Worm (Caenorhabditis elegans) whole organism, young adult: Measurements from ENCODE around the gene hil-3.

Source experiments
- B0261.1 ChIP-seq: sonication (generic microtip); optimal IDR thresholded peaks from 2 replicates; lab custom pipeline; 2016; ENCODE audit warnings: mild to moderate bottlenecking, missing genetic modification characterization, moderate library complexity, missing compliant biosample characterization
- B0336.3 ChIP-seq: fragments of 200-800 bp; sonication (Bioruptor generic); IDR thresholded peaks from 2 replicates; pipeline ENCODE4 v1.3.6; 2022; ENCODE audit warnings: missing genetic modification characterization, missing compliant biosample characterization
- D2030.7 ChIP-seq: fragments of 200-800 bp; sonication (Bioruptor generic); IDR thresholded peaks from 2 replicates; pipeline ENCODE4 v1.3.6; 2022; ENCODE audit warnings: missing genetic modification reagents, missing genetic modification characterization, missing compliant biosample characterization
- F33H1.4 ChIP-seq: fragments of 200-800 bp; sonication (Bioruptor generic); IDR thresholded peaks from 2 replicates; pipeline ENCODE4 v1.3.6; 2022; ENCODE audit warnings: missing genetic modification reagents, missing genetic modification characterization, missing compliant biosample characterization
- F39B2.1 ChIP-seq: fragments of 200-800 bp; sonication (Bioruptor generic); IDR thresholded peaks from 2 replicates; pipeline ENCODE4 v1.3.6; 2022; ENCODE audit warnings: missing genetic modification reagents, missing genetic modification characterization, missing compliant biosample characterization
- F52B5.7 ChIP-seq: sonication (generic microtip); optimal IDR thresholded peaks from 2 replicates; lab custom pipeline; 2016; ENCODE audit warnings: mild to moderate bottlenecking, missing genetic modification characterization, missing compliant biosample characterization
- F55B11.4 ChIP-seq: sonication (generic microtip); optimal IDR thresholded peaks from 2 replicates; lab custom pipeline; 2016; ENCODE audit warnings: missing compliant biosample characterization, missing genetic modification characterization, borderline replicate concordance; ENCODE audit not compliant: insufficient read depth
- F57C9.4 ChIP-seq: sonication (generic microtip); optimal IDR thresholded peaks from 2 replicates; lab custom pipeline; 2017; ENCODE audit warnings: mild to moderate bottlenecking, missing genetic modification characterization, missing compliant biosample characterization
- Y56A3A.18 ChIP-seq: fragments of 200-800 bp; sonication (Bioruptor generic); IDR thresholded peaks from 2 replicates; pipeline ENCODE4 v1.3.6; 2022; ENCODE audit warnings: missing genetic modification reagents, missing genetic modification characterization, missing compliant biosample characterization
- Y67H2A.10 ChIP-seq: fragments of 200-800 bp; sonication (Bioruptor generic); conservative IDR thresholded peaks from 2 replicates; pipeline ENCODE4 v1.3.6; 2022; ENCODE audit warnings: missing genetic modification reagents, missing genetic modification characterization, missing compliant biosample characterization
- ZK185.1 ChIP-seq: sonication (generic microtip); optimal IDR thresholded peaks from 2 replicates; lab custom pipeline; 2016; ENCODE audit warnings: mild to moderate bottlenecking, missing genetic modification characterization, missing compliant biosample characterization; ENCODE audit not compliant: poor library complexity, severe bottlenecking
- akir-1 ChIP-seq: fragments of 200-800 bp; sonication (Bioruptor generic); optimal IDR thresholded peaks from 2 replicates; lab custom pipeline; 2018; ENCODE audit warnings: mild to moderate bottlenecking, missing genetic modification characterization, moderate library complexity, missing compliant biosample characterization
- ama-1 ChIP-seq, 3 experiments: fragments of 150-350 bp in 1 of 3; sonication (generic microtip) in 2 of 3; optimal IDR thresholded peaks; 2 replicates each; lab custom pipeline; 2014 to 2018; ENCODE audit warnings: missing biosample characterization in 2 of 3, missing genetic modification characterization in 2 of 3, missing genetic modification reagents in 2 of 3
- aptf-3 ChIP-seq: fragments of 200-800 bp; sonication (Bioruptor generic); IDR thresholded peaks from 2 replicates; pipeline ENCODE4 v1.3.6; 2022; ENCODE audit warnings: missing genetic modification characterization, missing compliant biosample characterization
- atf-7 ChIP-seq: sonication (generic microtip); optimal IDR thresholded peaks from 2 replicates; lab custom pipeline; 2017; ENCODE audit warnings: mild to moderate bottlenecking, missing genetic modification characterization, missing compliant biosample characterization
- attf-5 ChIP-seq: fragments of 200-800 bp; sonication (Bioruptor generic); optimal IDR thresholded peaks from 2 replicates; lab custom pipeline; 2018; ENCODE audit warnings: mild to moderate bottlenecking, missing genetic modification characterization, missing compliant biosample characterization
- attf-6 ChIP-seq: fragments of 200-800 bp; sonication (Bioruptor generic); IDR thresholded peaks from 2 replicates; pipeline ENCODE4 v1.3.6; 2022; ENCODE audit warnings: missing genetic modification reagents, missing genetic modification characterization, missing compliant biosample characterization
- bed-2 ChIP-seq: fragments of 200-800 bp; sonication (Bioruptor generic); IDR thresholded peaks from 2 replicates; pipeline ENCODE4 v1.3.6; 2022; ENCODE audit warnings: missing genetic modification reagents, missing genetic modification characterization, missing compliant biosample characterization
- ccch-3 ChIP-seq: fragments of 200-800 bp; sonication (Bioruptor generic); optimal IDR thresholded peaks from 2 replicates; lab custom pipeline; 2018; ENCODE audit warnings: mild to moderate bottlenecking, missing genetic modification characterization, missing compliant biosample characterization
- chd-7 ChIP-seq: sonication (generic microtip); optimal IDR thresholded peaks from 2 replicates; lab custom pipeline; 2016; ENCODE audit warnings: mild to moderate bottlenecking, missing genetic modification characterization, moderate library complexity, missing compliant biosample characterization
- dpff-1 ChIP-seq: sonication (generic microtip); optimal IDR thresholded peaks from 2 replicates; lab custom pipeline; 2017; ENCODE audit warnings: mild to moderate bottlenecking, missing genetic modification characterization, missing compliant biosample characterization
- egl-44 ChIP-seq: fragments of 200-800 bp; sonication (Bioruptor generic); IDR thresholded peaks from 2 replicates; pipeline ENCODE4 v1.3.6; 2022; ENCODE audit warnings: missing genetic modification reagents, missing genetic modification characterization, missing compliant biosample characterization
- egrh-3 ChIP-seq: fragments of 200-800 bp; sonication (Bioruptor generic); IDR thresholded peaks from 2 replicates; pipeline ENCODE4 v1.3.6; 2022; ENCODE audit warnings: missing genetic modification reagents, missing genetic modification characterization, missing compliant biosample characterization
- fkh-3 ChIP-seq: sonication (generic microtip); optimal IDR thresholded peaks from 2 replicates; lab custom pipeline; 2016; ENCODE audit warnings: mild to moderate bottlenecking, missing genetic modification characterization, missing compliant biosample characterization
- hlh-26 ChIP-seq: fragments of 200-800 bp; sonication (Bioruptor generic); conservative IDR thresholded peaks from 2 replicates; pipeline ENCODE4 v1.3.6; 2022; ENCODE audit warnings: missing genetic modification reagents, missing genetic modification characterization, missing compliant biosample characterization
- hrde-1 ChIP-seq: sonication (generic microtip); optimal IDR thresholded peaks from 2 replicates; lab custom pipeline; 2016; ENCODE audit warnings: missing genetic modification characterization, mild to moderate bottlenecking, missing compliant biosample characterization, moderate library complexity, missing genotype, missing genetic modification reagents, borderline replicate concordance
- hsf-1 ChIP-seq: fragments of 200-800 bp; sonication (Bioruptor generic); IDR thresholded peaks from 2 replicates; pipeline ENCODE4 v1.3.6; 2022; ENCODE audit warnings: missing genetic modification reagents, missing genetic modification characterization, missing compliant biosample characterization
- let-526 ChIP-seq: fragments of 200-800 bp; sonication (Bioruptor generic); IDR thresholded peaks from 2 replicates; pipeline ENCODE4 v1.3.6; 2022; ENCODE audit warnings: missing genetic modification reagents, missing genetic modification characterization, missing compliant biosample characterization
- let-607 ChIP-seq, 2 experiments: fragments of 200-800 bp in 1 of 2; sonication (Bioruptor generic) in 1 of 2; sonication (generic microtip) in 1 of 2; optimal IDR thresholded peaks; 2 replicates each; lab custom pipeline; 2016 to 2018; ENCODE audit warnings: mild to moderate bottlenecking in 2 of 2, missing compliant biosample characterization in 2 of 2, missing genetic modification characterization in 2 of 2, moderate library complexity in 2 of 2, missing genotype in 1 of 2
- lin-26 ChIP-seq: fragments of 200-800 bp; sonication (Bioruptor generic); IDR thresholded peaks from 2 replicates; pipeline ENCODE4 v1.3.6; 2022; ENCODE audit warnings: missing genetic modification reagents, missing genetic modification characterization, missing compliant biosample characterization
- lir-1 ChIP-seq: fragments of 200-800 bp; sonication (Bioruptor generic); conservative IDR thresholded peaks from 2 replicates; pipeline ENCODE4 v1.3.6; 2022; ENCODE audit warnings: missing genetic modification reagents, missing genetic modification characterization, missing compliant biosample characterization
- lsl-1 ChIP-seq: fragments of 200-800 bp; sonication (Bioruptor generic); optimal IDR thresholded peaks from 2 replicates; lab custom pipeline; 2018; ENCODE audit warnings: mild to moderate bottlenecking, missing genetic modification characterization, moderate library complexity, missing compliant biosample characterization
- madf-8 ChIP-seq: fragments of 200-800 bp; sonication (Bioruptor generic); conservative IDR thresholded peaks from 2 replicates; pipeline ENCODE4 v1.3.6; 2022; ENCODE audit warnings: missing genetic modification reagents, missing genetic modification characterization, missing compliant biosample characterization
- nfya-2 ChIP-seq: fragments of 200-800 bp; sonication (Bioruptor generic); IDR thresholded peaks from 2 replicates; pipeline ENCODE4 v1.3.6; 2022; ENCODE audit warnings: missing genetic modification reagents, missing genetic modification characterization, missing compliant biosample characterization
- nhr-120 ChIP-seq: fragments of 200-800 bp; sonication (Bioruptor generic); IDR thresholded peaks from 2 replicates; pipeline ENCODE4 v1.3.6; 2022; ENCODE audit warnings: missing genetic modification characterization, missing compliant biosample characterization
- nhr-90 ChIP-seq: sonication (generic microtip); optimal IDR thresholded peaks from 2 replicates; lab custom pipeline; 2016; ENCODE audit warnings: missing genotype, mild to moderate bottlenecking, missing genetic modification characterization, missing compliant biosample characterization
- pbrm-1 ChIP-seq: fragments of 200-800 bp; sonication (Bioruptor generic); IDR thresholded peaks from 2 replicates; pipeline ENCODE4 v1.3.6; 2022; ENCODE audit warnings: missing genetic modification reagents, missing genetic modification characterization, missing compliant biosample characterization
- pha-4 ChIP-seq: fragments of 150-350 bp; sonication (generic microtip); optimal IDR thresholded peaks from 2 replicates; lab custom pipeline; 2014; ENCODE audit warnings: missing biosample characterization, missing genetic modification reagents, missing genetic modification characterization
- rcor-1 ChIP-seq: fragments of 200-800 bp; sonication (Bioruptor generic); IDR thresholded peaks from 2 replicates; pipeline ENCODE4 v1.3.6; 2022; ENCODE audit warnings: missing genetic modification reagents, missing genetic modification characterization, missing compliant biosample characterization
- rec-8 ChIP-seq, 2 experiments: sonication (generic microtip); optimal IDR thresholded peaks; 2 replicates each; lab custom pipeline; 2016; ENCODE audit warnings: mild to moderate bottlenecking in 2 of 2, missing genetic modification characterization in 2 of 2, missing genetic modification reagents in 2 of 2, missing genotype in 2 of 2, missing biosample characterization in 1 of 2, missing compliant biosample characterization in 1 of 2, moderate library complexity in 1 of 2
- snpc-4 ChIP-seq, 5 experiments: fragments of 150-350 bp in 1 of 5; sonication (generic microtip) in 4 of 5; optimal IDR thresholded peaks; 2 replicates each; lab custom pipeline; 2014 to 2018; ENCODE audit warnings: missing genetic modification characterization in 5 of 5, missing biosample characterization in 3 of 5, antibody characterized with exemption in 2 of 5, mild to moderate bottlenecking in 2 of 5, missing compliant biosample characterization in 2 of 5, missing genotype in 2 of 5, moderate library complexity in 2 of 5, missing genetic modification reagents in 1 of 5
- sptf-2 ChIP-seq: fragments of 200-800 bp; sonication (Bioruptor generic); optimal IDR thresholded peaks from 2 replicates; lab custom pipeline; 2018; ENCODE audit warnings: mild to moderate bottlenecking, missing genetic modification characterization, missing compliant biosample characterization
- tbx-9 ChIP-seq: sonication (generic microtip); optimal IDR thresholded peaks from 2 replicates; lab custom pipeline; 2016; ENCODE audit warnings: borderline replicate concordance, missing genetic modification characterization, inconsistent platforms, missing compliant biosample characterization
- tlf-1 ChIP-seq: fragments of 200-800 bp; sonication (Bioruptor generic); optimal IDR thresholded peaks from 2 replicates; lab custom pipeline; 2018; ENCODE audit warnings: mild to moderate bottlenecking, missing genetic modification characterization, missing compliant biosample characterization
- zfh-2 ChIP-seq: fragments of 200-800 bp; sonication (Bioruptor generic); conservative IDR thresholded peaks from 2 replicates; pipeline ENCODE4 v1.3.6; 2022; ENCODE audit warnings: missing genetic modification reagents, missing genetic modification characterization, missing compliant biosample characterization
- ztf-26 ChIP-seq: sonication (generic microtip); optimal IDR thresholded peaks from 2 replicates; lab custom pipeline; 2017; ENCODE audit warnings: missing genetic modification characterization, missing compliant biosample characterization

hil-3 gene

DNA sequence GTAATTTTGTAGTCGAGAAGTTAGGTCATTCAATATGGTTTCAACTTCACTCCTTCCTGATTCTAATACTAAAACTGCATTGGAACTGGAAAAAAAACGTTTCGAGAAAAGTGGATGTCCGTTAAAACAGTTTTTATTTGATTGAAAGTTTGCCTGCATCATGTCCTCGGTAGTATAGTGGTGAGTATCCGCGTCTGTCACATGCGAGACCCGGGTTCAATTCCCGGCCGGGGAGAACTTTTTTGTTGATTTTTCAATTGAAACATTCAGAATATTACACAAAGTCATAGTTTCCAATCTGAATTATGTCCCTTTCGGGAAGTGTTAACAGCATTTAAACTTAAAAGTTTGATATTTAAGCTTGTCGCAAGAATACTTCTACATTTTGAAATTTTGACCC lies 10.0 kb upstream of the hil-3 start (continued):
- TF ChIP-seq pbrm-1 (GFP tag; lab: Robert Waterston, UW): no peak
- no peak for TF ChIP-seq egl-44 (GFP tag; lab: Robert Waterston, UW)
- TF ChIP-seq ztf-26: no peak
- TF ChIP-seq F33H1.4: no peak
- TF ChIP-seq snpc-4 (GFP tag; optimal IDR thresholded peaks at IDR 0.05; lab: Kevin White, UChicago): no peak
- TF ChIP-seq snpc-4 (tag; optimal IDR thresholded peaks at IDR 0.05; lab: Kevin White, UChicago): no peak
- TF ChIP-seq attf-6 (GFP tag; lab: Robert Waterston, UW): no peak
- no peak for TF ChIP-seq lir-1 (GFP tag; lab: Robert Waterston, UW)
- TF ChIP-seq let-607 (tag; optimal IDR thresholded peaks at IDR 0.05; lab: Kevin White, UChicago): no peak
- TF ChIP-seq dpff-1 (tag; lab: Kevin White, UChicago): no peak
- TF ChIP-seq B0336.3: no peak
- TF ChIP-seq tlf-1: no peak
- peak in 1 of 2 experiments; percentile 33 for TF ChIP-seq rec-8 (tag; optimal IDR thresholded peaks at IDR 0.05; lab: Kevin White, UChicago)
- no peak for TF ChIP-seq tbx-9 (tag; lab: Kevin White, UChicago)
- no peak for TF ChIP-seq F52B5.7 (tag; lab: Kevin White, UChicago)
- TF ChIP-seq ccch-3 (GFP tag; lab: Kevin White, UChicago): no peak
- peak; percentile 72 for TF ChIP-seq B0261.1
- no peak for TF ChIP-seq sptf-2 (GFP tag; lab: Kevin White, UChicago)
- no peak for TF ChIP-seq aptf-3
- TF ChIP-seq hlh-26 (GFP tag; lab: Robert Waterston, UW): no peak
- no peak for TF ChIP-seq rcor-1 (GFP tag; lab: Robert Waterston, UW)
- TF ChIP-seq Y67H2A.10 (GFP tag; lab: Robert Waterston, UW): no peak

- TF ChIP-seq hsf-1: no peak
- no peak for TF ChIP-seq F57C9.4 (tag; lab: Kevin White, UChicago)
- TF ChIP-seq ztf-26: no peak
- no peak for TF ChIP-seq egrh-3 (GFP tag; lab: Robert Waterston, UW)
- no peak for TF ChIP-seq zfh-2
- no peak for TF ChIP-seq nhr-120 (GFP tag; lab: Robert Waterston, UW)
- no peak for TF ChIP-seq F52B5.7 (tag; lab: Kevin White, UChicago)
- no peak for TF ChIP-seq nhr-90 (tag; lab: Kevin White, UChicago)
- no peak for TF ChIP-seq pha-4
- no peak for TF ChIP-seq hrde-1 (tag; lab: Kevin White, UChicago)
- TF ChIP-seq nfya-2 (GFP tag; lab: Robert Waterston, UW): no peak
- TF ChIP-seq rcor-1 (GFP tag; lab: Robert Waterston, UW): no peak
- no peak for TF ChIP-seq D2030.7
- no peak for TF ChIP-seq ZK185.1 (tag; lab: Kevin White, UChicago)
- no peak for TF ChIP-seq F39B2.1 (GFP tag; lab: Robert Waterston, UW)
- TF ChIP-seq madf-8 (GFP tag; lab: Robert Waterston, UW): no peak
- no peak for TF ChIP-seq aptf-3
- TF ChIP-seq dpff-1 (tag; lab: Kevin White, UChicago): no peak
- TF ChIP-seq lsl-1 (GFP tag; lab: Kevin White, UChicago): no peak
- TF ChIP-seq atf-7 (tag; lab: Kevin White, UChicago): no peak
These were observed 8.3 kb upstream of the hil-3 start, which contains the start of gene F22F1.2 for ce11 chrX:8150621-8151020. Gene F22F1.2, minus strand, starts transcription at chrX:8150721.

DNA sequence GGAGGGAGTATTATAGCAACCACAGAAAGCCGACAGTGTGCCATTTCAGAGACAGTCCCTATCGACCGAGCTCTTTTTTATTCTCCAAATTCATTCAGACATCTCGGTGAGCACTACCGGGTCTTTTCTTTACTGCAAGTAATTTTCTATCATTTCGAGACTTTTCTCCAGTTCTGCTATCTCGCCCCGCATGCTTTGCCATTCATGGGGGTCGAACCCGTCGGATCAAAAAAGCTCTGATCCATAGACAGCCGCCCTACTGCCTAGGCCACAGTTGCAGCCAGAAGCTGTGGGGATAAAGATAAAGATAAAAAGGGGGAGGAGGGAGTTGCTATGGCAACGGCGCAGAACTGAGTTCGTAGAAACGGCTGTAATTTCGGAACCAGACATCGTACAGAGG lies 7.6 kb upstream of the hil-3 start:
- no peak for TF ChIP-seq bed-2 (GFP tag; lab: Robert Waterston, UW)
- TF ChIP-seq attf-5 (GFP tag; lab: Kevin White, UChicago): no peak
- no peak for TF ChIP-seq nhr-90 (tag; lab: Kevin White, UChicago)
- TF ChIP-seq D2030.7: peak; percentile 67
- no peak for TF ChIP-seq F55B11.4 (tag; lab: Kevin White, UChicago)
- TF ChIP-seq lin-26 (GFP tag; lab: Robert Waterston, UW): peak; percentile 66; the same call in 1 of the 2 replicates
- TF ChIP-seq chd-7: no peak
- TF ChIP-seq ama-1 (optimal IDR thresholded peaks at IDR 0.05; lab: Kevin White, UChicago): no peak
- no peak for TF ChIP-seq ama-1 (GFP tag; optimal IDR thresholded peaks at IDR 0.05; lab: Kevin White, UChicago)
- TF ChIP-seq fkh-3 (tag; lab: Kevin White, UChicago): no peak
- TF ChIP-seq akir-1 (GFP tag; lab: Kevin White, UChicago): no peak
- no peak for TF ChIP-seq let-526 (GFP tag; lab: Robert Waterston, UW)
- TF ChIP-seq Y56A3A.18 (GFP tag; lab: Robert Waterston, UW): 0 out of 2 replicates have a peak, but pooled peaks have one; percentile 37
- no peak for TF ChIP-seq Y67H2A.10 (GFP tag; lab: Robert Waterston, UW)
